Fruit fly (Drosophila melanogaster) whole organism: Measurements from ENCODE around the gene Sirup.

Source experiments
- CG8478 ChIP-seq: fragments of >200 bp; optimal IDR thresholded peaks from 2 replicates; lab custom pipeline; 2018; ENCODE audit warnings: inconsistent platforms
- pan ChIP-seq: fragments of >200 bp; optimal IDR thresholded peaks from 2 replicates; lab custom pipeline; 2017

- TF ChIP-seq pan (lab: Kevin White, UChicago): no peak
- TF ChIP-seq CG8478: no peak
Measured at dm6 chr2L:7960581-7961530, 37.8 kb upstream of the Sirup start.
